Worm (Caenorhabditis elegans) whole organism, L3 larva: ENCODE measurements around the gene icd-1.

ENCODE experiments used
- aly-2 ChIP-seq: fragments of 150-350 bp; optimal IDR thresholded peaks from 2 replicates; lab custom pipeline; 2014; ENCODE audit warnings: missing biosample characterization, missing genetic modification characterization
- ama-1 ChIP-seq: fragments of 150-350 bp; optimal IDR thresholded peaks from 2 replicates; lab custom pipeline; 2018
- egl-27 ChIP-seq: sonication (generic microtip); optimal IDR thresholded peaks from 4 replicates; lab custom pipeline; 2017; ENCODE audit warnings: missing biosample characterization, missing genetic modification reagents, missing genetic modification characterization
- pha-4 ChIP-seq: fragments of 150-350 bp; optimal IDR thresholded peaks from 2 replicates; lab custom pipeline; 2014; ENCODE audit warnings: missing biosample characterization, missing genetic modification reagents, missing genetic modification characterization
- pqm-1 ChIP-seq: fragments of 150-350 bp; optimal IDR thresholded peaks from 2 replicates; lab custom pipeline; 2017; ENCODE audit warnings: missing biosample characterization, missing genetic modification characterization, inconsistent platforms

ce11 chrII:6597507-6597906 lies 9.1 kb upstream of the icd-1 start:
- TF ChIP-seq aly-2, result no peak
- no peak for TF ChIP-seq pha-4
- no peak for TF ChIP-seq egl-27 (tag; lab: Kevin White, UChicago)
- no peak for TF ChIP-seq ama-1 (lab: Kevin White, UChicago)
- TF ChIP-seq pqm-1 (tag; lab: Kevin White, UChicago), result no peak
